Fruit fly (Drosophila melanogaster): Measurements from ENCODE around the gene Pfdn5.

Gene Pfdn5

DNA sequence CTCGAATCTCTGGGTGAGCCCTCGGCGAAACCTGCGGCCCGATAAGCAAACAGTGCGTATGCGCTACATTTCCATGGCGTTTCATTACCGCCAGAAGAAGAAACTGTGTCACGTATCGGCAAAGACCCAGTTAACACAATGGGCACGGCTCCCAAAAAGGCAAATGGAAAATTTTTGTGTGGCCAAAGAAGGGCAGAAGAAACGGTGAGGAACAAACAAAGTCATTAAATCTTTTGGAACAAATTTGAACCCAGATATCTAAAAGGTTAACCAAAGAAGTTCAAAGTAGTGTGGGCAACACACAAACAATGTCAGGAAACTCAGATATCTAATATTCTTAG is 38.2 kb downstream of the Pfdn5 start (continued):
- TF ChIP-seq unc-4 (GFP tag; IDR thresholded peaks at IDR 0.05; ENCODE audit: partially characterized antibody) (no peak), fu2 (GFP tag; optimal IDR thresholded peaks at IDR 0.05) (no peak), sr (GFP tag; IDR thresholded peaks at IDR 0.05) (no peak), Lpt (GFP tag; optimal IDR thresholded peaks at IDR 0.05) (no peak), lov (optimal IDR thresholded peaks at IDR 0.05) (no peak), lov (GFP tag; IDR thresholded peaks at IDR 0.05) (no peak), crc (GFP tag; optimal IDR thresholded peaks at IDR 0.05) (no peak), kah (GFP tag; optimal IDR thresholded peaks at IDR 0.05) (no peak), crol (GFP tag; IDR thresholded peaks at IDR 0.05) (no peak)

DNA sequence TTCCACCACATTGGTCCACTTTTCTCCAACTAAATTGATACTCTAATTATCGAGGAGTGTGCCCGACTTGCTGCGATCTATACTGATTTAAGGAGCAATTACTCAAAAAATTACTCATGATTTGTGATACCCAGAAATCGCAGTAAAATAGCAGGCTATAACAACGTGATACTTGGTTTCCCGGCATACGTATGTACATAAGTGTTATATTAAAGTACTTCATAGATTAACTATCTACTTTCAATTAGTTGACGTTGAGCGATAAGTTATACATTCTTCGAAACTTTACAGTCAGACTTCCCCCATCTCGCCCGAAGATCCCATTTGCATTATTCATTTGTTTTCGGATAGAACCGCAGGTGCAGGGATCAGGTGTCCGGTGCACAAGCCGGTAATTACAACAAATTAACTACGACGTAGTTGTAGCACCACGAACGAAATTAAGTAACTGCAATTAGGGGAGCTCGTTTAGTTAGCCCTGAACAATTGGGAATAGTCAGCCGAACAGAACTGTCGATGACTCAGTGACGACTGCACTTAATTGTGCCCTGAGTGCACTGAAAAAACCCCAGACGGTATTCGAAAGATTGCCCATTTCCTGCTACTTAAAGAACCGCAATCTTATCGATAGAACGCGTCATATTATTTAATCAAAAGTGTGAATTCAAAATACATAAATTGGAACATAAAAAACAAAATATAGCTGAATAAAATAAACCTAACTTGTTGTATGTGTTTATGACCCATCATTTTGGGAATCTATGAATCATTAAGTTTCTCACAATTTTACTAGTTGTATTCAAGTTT is 38.9 kb downstream of the Pfdn5 start:
- TF ChIP-seq CG12391 (tag; optimal IDR thresholded peaks at IDR 0.05) (no peak), sob (GFP tag; IDR thresholded peaks at IDR 0.05) (no peak), wek (GFP tag; optimal IDR thresholded peaks at IDR 0.05) (no peak), CG7987 (GFP tag; optimal IDR thresholded peaks at IDR 0.05) (peak; percentile 45), Hr51 (GFP tag; optimal IDR thresholded peaks at IDR 0.05) (no peak), bigmax (GFP tag; optimal IDR thresholded peaks at IDR 0.05) (no peak), Pdp1 (GFP tag; optimal IDR thresholded peaks at IDR 0.05) (peak in 1 of 2 experiments; percentile 4), dmrt99B (tag; optimal IDR thresholded peaks at IDR 0.05) (peak; percentile 21), CG3065 (GFP tag; optimal IDR thresholded peaks at IDR 0.05) (no peak), chinmo (GFP tag; IDR thresholded peaks at IDR 0.05; ENCODE audit: partially characterized antibody) (0 out of 4 replicates have a peak, but pooled peaks have one; percentile 15), CG17802 (tag; optimal IDR thresholded peaks at IDR 0.05) (no peak), Med (GFP tag) (peak; percentile 20), fd64A (GFP tag; optimal IDR thresholded peaks at IDR 0.05) (no peak), CG31365 (tag; optimal IDR thresholded peaks at IDR 0.05) (no peak), CG17328 (GFP tag; IDR thresholded peaks at IDR 0.05) (peak; percentile 5; the same call in 1 of the 2 replicates), Meics (GFP tag; optimal IDR thresholded peaks at IDR 0.05) (peak; percentile 0), CG9437 (GFP tag; optimal IDR thresholded peaks at IDR 0.05) (peak; percentile 36), btn (GFP tag; optimal IDR thresholded peaks at IDR 0.05) (no peak), eve (GFP tag; optimal IDR thresholded peaks at IDR 0.05) (peak in 1 of 2 experiments; percentile 69), CG10565 (GFP tag; optimal IDR thresholded peaks at IDR 0.05) (no peak), cwo (GFP tag; optimal IDR thresholded peaks at IDR 0.05) (no peak), CG32772 (GFP tag; IDR thresholded peaks at IDR 0.05) (no peak), lola (GFP tag; optimal IDR thresholded peaks at IDR 0.05) (peak in 1 of 3 experiments; percentile 36), bsh (GFP tag; optimal IDR thresholded peaks at IDR 0.05) (peak in 1 of 2 experiments; percentile 25), slou (GFP tag; optimal IDR thresholded peaks at IDR 0.05) (no peak), sisA (GFP tag; IDR thresholded peaks at IDR 0.05) (peak; percentile 16; the same call in 1 of the 2 replicates), CG6854 (GFP tag; optimal IDR thresholded peaks at IDR 0.05) (peak; percentile 11), mirr (GFP tag; optimal IDR thresholded peaks at IDR 0.05) (no peak), sens (GFP tag) (peak; percentile 64), CoRest (tag; optimal IDR thresholded peaks at IDR 0.05) (peak; percentile 27), dimm (GFP tag; IDR thresholded peaks at IDR 0.05) (no peak), exex (tag; optimal IDR thresholded peaks at IDR 0.05) (peak; percentile 92), CG17361 (GFP tag; IDR thresholded peaks at IDR 0.05) (peak; percentile 60; the same call in 1 of the 3 replicates), CG34422 (GFP tag; IDR thresholded peaks at IDR 0.05) (0 out of 3 replicates have a peak, but pooled peaks have one; percentile 7), Gsc (GFP tag; IDR thresholded peaks at IDR 0.05) (no peak), ranshi (GFP tag; IDR thresholded peaks at IDR 0.05) (no peak), oc (tag; optimal IDR thresholded peaks at IDR 0.05) (no peak), Hey (tag; optimal IDR thresholded peaks at IDR 0.05) (peak; percentile 56), CG6654 (GFP tag; optimal IDR thresholded peaks at IDR 0.05) (no peak)

Data from whole organism, embryonic.